Worm (Caenorhabditis elegans): Measurements from ENCODE around the gene srd-33.
"Not testable (repeated sequence)": the region's sequence is repeated elsewhere in the genome, so short reads cannot be mapped to it uniquely, and the experiment has no call there.

Gene srd-33

DNA sequence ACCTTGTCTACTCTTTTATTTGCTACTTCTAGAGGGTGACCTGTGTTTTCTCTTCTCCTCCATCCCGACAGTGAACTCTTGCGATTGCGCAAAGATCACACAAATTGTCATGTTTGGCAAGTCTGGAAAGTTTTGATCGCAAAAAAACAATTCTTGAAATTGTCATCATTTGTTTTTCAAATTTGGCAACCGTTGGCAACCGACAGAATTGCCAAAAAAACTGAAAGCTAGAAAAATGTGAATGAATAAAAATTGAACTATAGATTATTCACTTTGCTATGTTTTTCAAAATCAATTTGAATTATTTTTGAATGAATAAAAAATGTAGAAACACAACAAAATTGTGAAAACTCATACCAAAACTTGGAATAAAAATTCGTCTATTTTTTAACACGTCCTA is 22.9 kb downstream of the srd-33 start, which contains the start of gene ugt-11:
Gene ugt-11 (minus strand): TSS at position 101 of the 400 bp plus-strand sequence.
- TF ChIP-seq nhr-43 (tag; optimal IDR thresholded peaks at IDR 0.05; ENCODE audit: poor library complexity, severe bottlenecking) (no peak), hmg-11 (tag; optimal IDR thresholded peaks at IDR 0.05) (no peak), nhr-77 (tag; optimal IDR thresholded peaks at IDR 0.05) (no peak), aly-2 (tag; optimal IDR thresholded peaks at IDR 0.05) (no peak), skn-1 (tag; optimal IDR thresholded peaks at IDR 0.05) (no peak), nhr-12 (tag; optimal IDR thresholded peaks at IDR 0.05) (no peak), zag-1 (tag; optimal IDR thresholded peaks at IDR 0.05) (no peak), mdl-1 (tag; optimal IDR thresholded peaks at IDR 0.05) (no peak), snpc-4 (tag; optimal IDR thresholded peaks at IDR 0.05) (no peak), ceh-16 (tag; optimal IDR thresholded peaks at IDR 0.05) (no peak), lin-39 (tag; optimal IDR thresholded peaks at IDR 0.05) (no peak), fkh-2 (tag; optimal IDR thresholded peaks at IDR 0.05) (no peak), nhr-25 (tag; optimal IDR thresholded peaks at IDR 0.05) (no peak), unc-62 (GFP tag; optimal IDR thresholded peaks at IDR 0.05) (no peak), ztf-4 (tag; optimal IDR thresholded peaks at IDR 0.05) (no peak), nhr-237 (tag; optimal IDR thresholded peaks at IDR 0.05) (no peak), pha-4 (tag; optimal IDR thresholded peaks at IDR 0.05) (no peak)

DNA sequence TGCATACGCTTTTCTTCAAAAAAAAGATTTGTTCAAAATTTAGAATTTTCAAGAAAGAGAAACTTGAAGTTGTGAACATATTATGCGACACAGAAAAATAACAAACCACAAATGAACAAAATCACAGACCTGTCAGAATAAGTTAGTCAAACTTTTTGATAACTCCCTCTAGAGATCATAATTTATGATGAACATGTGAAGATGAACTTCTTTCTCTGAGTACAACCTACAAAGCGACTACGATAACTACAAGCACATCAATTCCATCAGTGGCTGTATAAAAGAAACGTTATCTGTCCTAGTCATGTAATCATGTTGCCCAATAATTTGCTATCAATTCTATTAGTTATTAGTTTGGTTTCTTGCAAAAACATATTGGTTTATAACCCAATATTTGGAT is 23.7 kb downstream of the srd-33 start, which contains the start of gene ugt-9:
Gene ugt-9 (plus strand): TSS at position 305 of the 400 bp plus-strand sequence.
- TF ChIP-seq nhr-25 (tag; optimal IDR thresholded peaks at IDR 0.05) (peak; percentile 16), ceh-9 (tag; optimal IDR thresholded peaks at IDR 0.05) (no peak)

DNA sequence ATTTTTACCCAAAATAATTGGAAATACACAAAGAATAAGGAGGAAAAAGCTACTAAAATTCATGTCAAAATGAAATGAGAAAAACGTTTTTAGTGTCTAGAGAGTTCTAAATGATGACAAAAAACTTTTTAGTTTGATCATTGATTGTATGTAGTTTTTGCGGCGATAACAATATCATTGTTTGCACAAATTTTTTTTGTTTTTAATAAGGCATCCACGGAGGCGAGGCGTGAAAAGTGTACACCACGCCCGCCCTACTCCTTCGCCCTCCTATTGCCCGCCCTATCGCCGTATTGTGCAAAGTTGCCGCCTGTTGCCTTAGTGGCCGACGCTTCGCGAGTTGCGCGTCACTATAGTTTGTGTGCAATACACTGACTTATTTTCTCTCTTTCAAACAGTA is 27.9 kb downstream of the srd-33 start, which contains the start of gene ugt-10:
Gene ugt-10 (minus strand): TSS at position 101 of the 400 bp plus-strand sequence.
- TF ChIP-seq tbx-2, nhr-237, nhr-76 (tag; optimal IDR thresholded peaks at IDR 0.05): not testable (repeated sequence)

DNA sequence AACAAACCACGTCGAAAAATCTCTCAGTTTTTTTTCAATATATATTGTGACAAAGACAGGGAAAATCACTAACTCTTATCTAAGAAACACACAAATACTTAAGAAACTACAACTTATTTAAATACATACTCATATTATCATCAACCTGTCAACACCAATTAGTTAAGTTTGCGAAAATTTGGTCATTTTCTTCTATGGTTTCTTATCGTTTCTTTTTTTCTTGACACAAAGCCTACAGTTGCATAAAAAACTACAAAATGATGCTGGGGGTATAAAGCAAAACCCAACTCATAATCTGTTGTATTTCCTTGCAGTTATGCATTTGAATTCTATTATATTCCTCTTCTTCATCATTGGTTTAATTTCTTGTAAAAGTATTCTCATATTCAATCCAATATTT is 29.0 kb downstream of the srd-33 start, which contains the start of gene ugt-67:
Gene ugt-67 (plus strand): TSS at position 301 of the 400 bp plus-strand sequence.
- no peak for TF ChIP-seq nhr-76 (tag; optimal IDR thresholded peaks at IDR 0.05)
- no peak for TF ChIP-seq pha-4 (tag; optimal IDR thresholded peaks at IDR 0.05)
- TF ChIP-seq unc-62 (GFP tag; optimal IDR thresholded peaks at IDR 0.05) = no peak
- no peak for TF ChIP-seq mdl-1 (tag; optimal IDR thresholded peaks at IDR 0.05)
- no peak for TF ChIP-seq zag-1 (tag; optimal IDR thresholded peaks at IDR 0.05)
- TF ChIP-seq ama-1 (optimal IDR thresholded peaks at IDR 0.05) = no peak
- TF ChIP-seq nhr-43 (tag; optimal IDR thresholded peaks at IDR 0.05; ENCODE audit: poor library complexity, severe bottlenecking) = no peak
- no peak for TF ChIP-seq eor-1 (tag; optimal IDR thresholded peaks at IDR 0.05)
- TF ChIP-seq fkh-2 (tag; optimal IDR thresholded peaks at IDR 0.05) = no peak
- TF ChIP-seq R02D3.7 (tag; optimal IDR thresholded peaks at IDR 0.05) = no peak
- TF ChIP-seq aly-2 (tag; optimal IDR thresholded peaks at IDR 0.05) = no peak
- no peak for TF ChIP-seq egl-27 (tag; optimal IDR thresholded peaks at IDR 0.05)
- TF ChIP-seq elt-1 (tag; optimal IDR thresholded peaks at IDR 0.05) = no peak

DNA sequence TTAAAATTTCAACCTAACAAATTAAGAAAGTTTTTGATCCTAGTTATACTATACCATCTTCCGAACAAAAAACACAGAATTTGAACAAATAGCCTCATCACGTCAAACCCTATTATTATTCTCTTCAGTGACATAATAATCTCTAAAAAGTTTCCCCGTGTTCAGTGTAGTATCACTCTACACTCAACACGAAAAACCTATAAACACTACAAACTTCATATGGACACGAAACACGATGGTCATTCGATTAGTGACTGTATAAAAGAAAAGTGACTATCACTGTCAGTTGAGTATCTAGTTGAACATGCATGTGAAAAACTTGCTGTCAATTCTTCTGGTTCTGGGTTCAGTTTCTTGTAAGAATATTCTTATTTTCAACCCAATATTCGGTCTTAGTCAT is 31.6 kb downstream of the srd-33 start, which contains the start of gene ugt-8:
Gene ugt-8 (plus strand): TSS at position 235 of the 400 bp plus-strand sequence.
- no peak for TF ChIP-seq ama-1 (optimal IDR thresholded peaks at IDR 0.05)

DNA sequence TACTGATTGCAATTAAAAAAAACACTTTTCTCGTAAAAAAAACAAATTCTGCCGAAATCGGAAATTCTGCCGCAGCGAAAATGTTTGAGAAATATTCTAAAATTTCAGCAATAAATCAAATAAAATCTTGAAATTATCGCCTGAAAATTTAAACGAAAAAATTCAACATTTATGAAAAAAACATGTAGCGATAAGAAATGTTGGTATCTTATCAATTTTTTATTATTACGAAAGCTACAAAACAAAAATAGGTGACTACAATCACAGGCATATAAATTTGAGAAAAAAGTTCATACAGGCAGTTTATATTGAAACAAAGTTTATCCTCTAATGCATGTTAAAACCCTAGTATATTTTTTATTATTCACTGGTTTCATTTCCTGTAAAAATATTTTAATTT is 33.9 kb downstream of the srd-33 start, which contains the start of gene ugt-14:
Gene ugt-14 (plus strand): TSS at position 301 of the 400 bp plus-strand sequence.
- TF ChIP-seq nhr-11 (tag; optimal IDR thresholded peaks at IDR 0.05) (no peak), mdl-1 (tag; optimal IDR thresholded peaks at IDR 0.05) (no peak), nhr-237 (tag; optimal IDR thresholded peaks at IDR 0.05) (no peak), egl-5 (tag; optimal IDR thresholded peaks at IDR 0.05) (no peak), unc-39 (tag; optimal IDR thresholded peaks at IDR 0.05) (no peak)

DNA sequence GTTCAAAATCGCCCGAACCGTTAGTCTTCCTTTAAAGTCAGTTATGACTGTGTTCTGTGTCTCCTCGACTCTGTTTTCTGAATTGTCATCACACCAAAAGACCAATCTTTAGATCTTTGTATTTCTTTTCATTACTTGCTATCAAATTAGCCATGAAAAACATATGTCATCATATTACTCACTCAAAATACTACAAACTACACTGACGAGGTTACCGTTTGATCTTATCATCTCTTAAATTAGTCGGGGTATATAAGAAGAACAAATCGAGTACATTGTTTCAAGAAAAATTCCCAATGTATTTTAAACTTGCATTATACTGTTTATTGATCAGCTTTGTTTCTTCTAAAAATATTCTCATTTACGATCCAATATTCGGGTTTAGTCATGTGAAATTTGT is 36.5 kb downstream of the srd-33 start, which contains the start of gene ugt-13:
Gene ugt-13 (plus strand): TSS at position 294 of the 400 bp plus-strand sequence.
- TF ChIP-seq elt-3 (tag; optimal IDR thresholded peaks at IDR 0.05) = peak in 1 of 3 experiments; percentile 43
- TF ChIP-seq aly-2 (tag; optimal IDR thresholded peaks at IDR 0.05) = no peak
- TF ChIP-seq nhr-67 (tag; optimal IDR thresholded peaks at IDR 0.05) = no peak
- TF ChIP-seq nhr-76 (tag; optimal IDR thresholded peaks at IDR 0.05) = no peak
- no peak for TF ChIP-seq R02D3.7 (tag; optimal IDR thresholded peaks at IDR 0.05)
- no peak for TF ChIP-seq ztf-11 (tag; optimal IDR thresholded peaks at IDR 0.05)
- TF ChIP-seq ceh-9 (tag; optimal IDR thresholded peaks at IDR 0.05) = no peak
- TF ChIP-seq snpc-4 (tag; optimal IDR thresholded peaks at IDR 0.05) = no peak
- no peak for TF ChIP-seq unc-62 (GFP tag; optimal IDR thresholded peaks at IDR 0.05)
- no peak for TF ChIP-seq zag-1 (tag; optimal IDR thresholded peaks at IDR 0.05)
- no peak for TF ChIP-seq lin-39 (tag; optimal IDR thresholded peaks at IDR 0.05)
- TF ChIP-seq elt-1 (tag; optimal IDR thresholded peaks at IDR 0.05) = peak; percentile 9
- TF ChIP-seq jun-1 (tag; optimal IDR thresholded peaks at IDR 0.05) = no peak
- TF ChIP-seq pha-4 (tag; optimal IDR thresholded peaks at IDR 0.05) = no peak
- TF ChIP-seq fos-1 (tag; optimal IDR thresholded peaks at IDR 0.05) = no peak
- no peak for TF ChIP-seq nhr-77 (tag; optimal IDR thresholded peaks at IDR 0.05)
- TF ChIP-seq nhr-25 (tag; optimal IDR thresholded peaks at IDR 0.05) = peak; percentile 58
- no peak for TF ChIP-seq unc-39 (tag; optimal IDR thresholded peaks at IDR 0.05)
- no peak for TF ChIP-seq nhr-28 (tag; optimal IDR thresholded peaks at IDR 0.05)
- TF ChIP-seq ceh-28 (tag; optimal IDR thresholded peaks at IDR 0.05) = no peak
- no peak for TF ChIP-seq hmg-11 (tag; optimal IDR thresholded peaks at IDR 0.05)
- TF ChIP-seq skn-1 (tag; optimal IDR thresholded peaks at IDR 0.05) = no peak
- no peak for TF ChIP-seq mdl-1 (tag; optimal IDR thresholded peaks at IDR 0.05)
- no peak for TF ChIP-seq elt-2 (tag; optimal IDR thresholded peaks at IDR 0.05)
- TF ChIP-seq tbx-2 (tag; optimal IDR thresholded peaks at IDR 0.05) = no peak
- TF ChIP-seq pqm-1 (tag; optimal IDR thresholded peaks at IDR 0.05) = no peak
- TF ChIP-seq ceh-82 (tag; optimal IDR thresholded peaks at IDR 0.05) = no peak
